Fruit fly (Drosophila melanogaster) whole organism, pupa: ENCODE results near the gene CG42748.

Experiments
- CG10348 ChIP-seq: fragments of 200-800 bp; sonication (Bioruptor generic); IDR thresholded peaks from 2 replicates; pipeline ENCODE4 v1.3.6; 2022; ENCODE audit warnings: missing biosample characterization, missing genetic modification characterization
- CG13204 ChIP-seq: fragments of 200-800 bp; sonication (Bioruptor generic); optimal IDR thresholded peaks from 2 replicates; lab custom pipeline; 2018; ENCODE audit warnings: missing biosample characterization, mild to moderate bottlenecking, missing genetic modification characterization, moderate library complexity
- CG17806 ChIP-seq: fragments of 200-800 bp; sonication (Bioruptor generic); optimal IDR thresholded peaks from 2 replicates; lab custom pipeline; 2018; ENCODE audit warnings: missing biosample characterization, mild to moderate bottlenecking, missing genetic modification characterization, moderate library complexity
- CG32121 ChIP-seq: fragments of 200-800 bp; sonication (Bioruptor generic); IDR thresholded peaks from 2 replicates; pipeline ENCODE4 v1.3.6; 2022; ENCODE audit warnings: missing biosample characterization, missing genetic modification characterization
- CG34367 ChIP-seq: fragments of 200-800 bp; sonication (Bioruptor generic); optimal IDR thresholded peaks from 2 replicates; lab custom pipeline; 2018; ENCODE audit warnings: missing biosample characterization, mild to moderate bottlenecking, missing genetic modification characterization
- CG4496 ChIP-seq: fragments of 200-800 bp; sonication (Bioruptor generic); IDR thresholded peaks from 3 replicates; pipeline ENCODE4 v1.3.6; 2022; ENCODE audit warnings: missing biosample characterization, missing genetic modification characterization
- CG9948 ChIP-seq: fragments of 200-800 bp; sonication (Bioruptor generic); optimal IDR thresholded peaks from 2 replicates; lab custom pipeline; 2018; ENCODE audit warnings: missing biosample characterization, mild to moderate bottlenecking, missing genetic modification characterization, moderate library complexity
- D1 ChIP-seq: fragments of 200-800 bp; sonication (Bioruptor generic); optimal IDR thresholded peaks from 2 replicates; lab custom pipeline; 2018; ENCODE audit warnings: missing biosample characterization, mild to moderate bottlenecking, missing genetic modification characterization, moderate library complexity
- EcR ChIP-seq: fragments of 200-800 bp; sonication (Bioruptor generic); optimal IDR thresholded peaks from 3 replicates; lab custom pipeline; 2019; ENCODE audit warnings: missing biosample characterization, missing genetic modification characterization, mild to moderate bottlenecking, moderate library complexity, missing genetic modification reagents
- Ets98B ChIP-seq: fragments of 200-800 bp; sonication (Bioruptor generic); IDR thresholded peaks from 2 replicates; pipeline ENCODE4 v1.3.6; 2022; ENCODE audit warnings: missing biosample characterization, missing genetic modification characterization
- Pif1A ChIP-seq: fragments of 200-800 bp; sonication (Bioruptor generic); optimal IDR thresholded peaks from 3 replicates; lab custom pipeline; 2016; ENCODE audit warnings: missing biosample characterization, missing genetic modification characterization
- Pif1B ChIP-seq: fragments of 200-800 bp; sonication (Bioruptor generic); optimal IDR thresholded peaks from 3 replicates; lab custom pipeline; 2016; ENCODE audit warnings: missing biosample characterization, missing genetic modification characterization
- Snoo ChIP-seq: fragments of 200-800 bp; sonication (Bioruptor generic); optimal IDR thresholded peaks from 3 replicates; lab custom pipeline; 2017; ENCODE audit warnings: missing biosample characterization, mild to moderate bottlenecking, missing genetic modification characterization, inconsistent platforms
- fd96Ca ChIP-seq: fragments of 200-800 bp; sonication (Bioruptor generic); IDR thresholded peaks from 3 replicates; pipeline ENCODE4 v1.3.6; 2022; ENCODE audit warnings: missing biosample characterization, missing genetic modification characterization
- gl ChIP-seq: fragments of 200-800 bp; sonication (Bioruptor generic); optimal IDR thresholded peaks from 2 replicates; lab custom pipeline; 2018; ENCODE audit warnings: missing biosample characterization, mild to moderate bottlenecking, missing genetic modification characterization
- rn ChIP-seq: fragments of 200-800 bp; sonication (Bioruptor generic); IDR thresholded peaks from 2 replicates; pipeline ENCODE4 v1.3.6; 2022; ENCODE audit warnings: missing biosample characterization, missing genetic modification characterization

The CG42748 gene

DNA sequence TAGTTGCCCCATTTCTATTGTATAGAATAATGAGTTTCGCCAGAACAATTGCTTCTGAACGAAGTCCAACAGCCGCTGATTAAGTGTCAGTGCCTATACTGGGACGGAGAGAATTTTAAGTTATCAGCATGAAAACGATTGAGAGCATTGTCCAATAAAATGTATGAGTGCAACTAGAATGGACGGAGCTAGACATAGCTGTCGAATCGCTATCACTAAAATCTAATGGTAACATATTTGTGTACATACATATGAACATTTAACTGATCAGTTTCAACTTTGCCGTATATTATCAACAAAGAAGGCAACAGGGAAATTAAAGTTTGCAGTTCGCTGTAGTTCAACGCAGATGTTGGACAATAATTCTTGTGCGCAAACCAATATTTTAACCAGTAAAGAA, 44.1 kb downstream of the CG42748 start, which contains the start of gene CG3635:
CG3635 (plus strand) TSS at position 315 of the 400 bp plus-strand sequence.
- TF ChIP-seq gl, result no peak
- TF ChIP-seq Pif1B (GFP tag; lab: Kevin White, UChicago), result no peak
- TF ChIP-seq EcR (GFP tag; lab: Kevin White, UChicago), result no peak

DNA sequence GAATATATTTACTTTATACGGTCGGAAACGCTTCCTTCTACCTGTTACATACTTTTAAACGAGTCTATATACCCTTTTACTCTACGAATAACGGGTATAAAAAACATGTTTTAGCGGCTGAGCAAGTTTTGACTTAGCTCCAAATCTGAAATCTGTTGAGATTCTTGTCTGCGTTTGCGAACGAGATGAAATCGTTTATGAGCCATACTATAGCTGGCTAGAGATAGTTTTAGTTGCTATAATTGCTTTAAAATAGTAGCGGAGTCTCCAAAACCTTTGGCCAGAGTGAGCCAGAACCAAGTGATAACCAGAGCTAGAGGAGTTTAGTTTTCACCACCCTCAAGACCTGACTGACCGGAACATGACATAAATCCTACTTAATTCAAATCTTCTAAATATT, 45.4 kb downstream of the CG42748 start:
- TF ChIP-seq rn (GFP tag; lab: Robert Waterston, UW), result no peak
- no peak for TF ChIP-seq CG17806
- TF ChIP-seq CG32121 (GFP tag; lab: Robert Waterston, UW), result no peak
- TF ChIP-seq CG9948 (tag; lab: Kevin White, UChicago), result no peak
- no peak for TF ChIP-seq Snoo (tag; lab: Kevin White, UChicago)
- TF ChIP-seq CG4496, result no peak
- TF ChIP-seq EcR (GFP tag; lab: Kevin White, UChicago), result no peak
- no peak for TF ChIP-seq CG13204 (GFP tag; lab: Kevin White, UChicago)
- no peak for TF ChIP-seq CG10348 (GFP tag; lab: Robert Waterston, UW)
- TF ChIP-seq CG34367 (tag; lab: Kevin White, UChicago), result no peak
- TF ChIP-seq Pif1A (GFP tag; lab: Kevin White, UChicago), result no peak
- no peak for TF ChIP-seq D1 (tag; lab: Kevin White, UChicago)
- no peak for TF ChIP-seq fd96Ca (GFP tag; lab: Robert Waterston, UW)

DNA sequence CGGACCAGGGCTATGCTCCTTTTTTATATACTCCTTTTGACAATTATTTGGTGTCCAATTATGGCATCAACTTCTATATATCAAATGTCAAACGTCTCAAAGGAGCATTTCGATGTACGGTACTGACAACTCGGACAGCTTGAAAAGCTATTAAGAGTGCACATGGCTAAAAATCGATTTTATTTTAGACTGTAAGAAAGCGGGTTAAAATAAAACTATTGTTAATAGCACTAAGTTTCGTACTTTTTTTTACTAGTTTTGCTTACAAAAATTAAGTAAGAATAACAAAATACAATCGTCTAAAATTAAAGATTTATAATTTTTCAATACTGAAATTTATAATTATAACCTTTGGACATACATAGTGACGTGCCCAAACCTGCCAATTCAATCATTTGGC, 83.3 kb downstream of the CG42748 start, which contains the start of gene Ir40a:
Ir40a (minus strand) TSS at position 101 of the 400 bp plus-strand sequence.
- no peak for TF ChIP-seq Pif1B (GFP tag; lab: Kevin White, UChicago)
- TF ChIP-seq Snoo (tag; lab: Kevin White, UChicago), result no peak
- no peak for TF ChIP-seq CG32121 (GFP tag; lab: Robert Waterston, UW)
- no peak for TF ChIP-seq Ets98B (GFP tag; lab: Robert Waterston, UW)
- TF ChIP-seq rn (GFP tag; lab: Robert Waterston, UW), result no peak
- TF ChIP-seq CG13204 (GFP tag; lab: Kevin White, UChicago), result no peak
- TF ChIP-seq CG17806, result no peak
